Fruit fly (Drosophila melanogaster): ENCODE measurements around the gene IP3K2.

Gene IP3K2

DNA sequence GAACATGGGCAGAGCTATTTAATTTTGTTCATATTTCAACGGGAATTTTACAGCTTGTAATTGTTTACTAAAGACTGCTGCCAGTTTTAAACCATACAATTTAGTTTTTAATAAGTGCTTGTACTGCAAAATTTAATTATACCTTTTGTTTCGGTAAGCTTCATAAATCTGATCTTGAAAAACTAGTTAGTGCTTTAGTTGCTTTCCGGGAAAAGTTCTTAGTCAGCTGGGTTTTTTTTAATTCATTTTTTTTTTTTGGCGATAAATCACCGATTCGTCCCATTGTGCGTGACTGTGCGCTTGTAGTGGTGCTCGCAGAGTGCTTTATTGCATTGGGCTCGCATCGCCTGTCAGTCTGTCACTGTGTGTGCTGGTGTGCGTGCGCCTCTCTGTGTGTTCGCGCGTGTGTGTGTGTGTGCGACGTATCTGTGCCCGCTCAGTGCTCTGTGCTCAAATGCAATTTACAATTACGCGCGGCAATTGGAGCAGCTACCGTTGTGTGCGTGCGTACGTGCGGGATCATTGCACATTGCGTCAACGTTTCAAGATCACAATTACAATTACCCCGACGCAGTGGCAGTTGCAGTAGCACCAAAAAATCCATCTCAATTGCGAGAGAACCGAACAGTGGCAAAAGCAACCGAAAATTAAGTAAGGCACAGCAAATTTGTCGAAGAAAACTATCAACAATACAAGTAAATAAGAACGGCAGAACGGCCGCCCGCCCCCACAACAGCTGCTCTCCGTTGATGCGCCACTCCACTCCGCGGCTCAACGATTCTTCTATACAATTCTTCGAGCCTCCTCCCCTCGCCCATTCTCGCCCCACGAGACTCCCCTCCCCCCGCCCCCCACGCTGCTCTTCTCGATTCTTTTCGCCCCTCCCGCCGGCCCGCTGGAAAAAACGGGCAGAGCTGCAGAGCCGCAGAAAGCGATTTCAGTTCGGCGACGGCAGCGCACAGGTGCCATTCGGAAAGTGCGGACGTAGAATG is 519 bp downstream of the IP3K2 start (continued):
- TF ChIP-seq dmrt11E (tag; optimal IDR thresholded peaks at IDR 0.05) (no peak), CG7839 (tag; optimal IDR thresholded peaks at IDR 0.05) (peak; percentile 7), Nf-YB (GFP tag; optimal IDR thresholded peaks at IDR 0.05) (no peak), tna (GFP tag; IDR thresholded peaks at IDR 0.05; ENCODE audit: partially characterized antibody) (no peak), CG7928 (GFP tag; optimal IDR thresholded peaks at IDR 0.05) (no peak), CG12104 (GFP tag; optimal IDR thresholded peaks at IDR 0.05) (no peak), CG2678 (tag; optimal IDR thresholded peaks at IDR 0.05) (peak; percentile 13), CG16813 (GFP tag; IDR thresholded peaks at IDR 0.05; ENCODE audit: partially characterized antibody) (no peak), lola (GFP tag; optimal IDR thresholded peaks at IDR 0.05) (no peak), CG4707 (GFP tag; optimal IDR thresholded peaks at IDR 0.05) (peak; percentile 74), D (optimal IDR thresholded peaks at IDR 0.05) (no peak), D (GFP tag; optimal IDR thresholded peaks at IDR 0.05) (peak; percentile 2), CG17361 (GFP tag; IDR thresholded peaks at IDR 0.05) (no peak), CG9797 (GFP tag; optimal IDR thresholded peaks at IDR 0.05) (no peak), stc (GFP tag; IDR thresholded peaks at IDR 0.05) (no peak), gsb (GFP tag; IDR thresholded peaks at IDR 0.05) (no peak), HLH54F (GFP tag; optimal IDR thresholded peaks at IDR 0.05) (no peak), Rfx (GFP tag; IDR thresholded peaks at IDR 0.05) (no peak), ara (GFP tag; IDR thresholded peaks at IDR 0.05) (no peak), slou (GFP tag; optimal IDR thresholded peaks at IDR 0.05) (no peak), CG8359 (GFP tag; optimal IDR thresholded peaks at IDR 0.05; ENCODE audit: borderline replicate concordance) (no peak), jigr1 (GFP tag; IDR thresholded peaks at IDR 0.05) (no peak), CG15514 (GFP tag; optimal IDR thresholded peaks at IDR 0.05) (no peak), Hr78 (GFP tag; optimal IDR thresholded peaks at IDR 0.05) (peak in 1 of 2 experiments; percentile 21), CG2120 (GFP tag; optimal IDR thresholded peaks at IDR 0.05) (peak; percentile 12), Six4 (GFP tag; optimal IDR thresholded peaks at IDR 0.05) (no peak), Xrp1 (GFP tag; IDR thresholded peaks at IDR 0.05) (no peak), CG9215 (GFP tag; IDR thresholded peaks at IDR 0.05) (no peak), CG10565 (GFP tag; optimal IDR thresholded peaks at IDR 0.05) (no peak), CG12219 (GFP tag; optimal IDR thresholded peaks at IDR 0.05) (no peak), wdn (GFP tag; IDR thresholded peaks at IDR 0.05) (no peak), ase (GFP tag; IDR thresholded peaks at IDR 0.05) (no peak), Sox102F (GFP tag; optimal IDR thresholded peaks at IDR 0.05) (no peak), aop (GFP tag; IDR thresholded peaks at IDR 0.05) (no peak), Nf-YA (GFP tag; IDR thresholded peaks at IDR 0.05) (no peak), Pdp1 (GFP tag; optimal IDR thresholded peaks at IDR 0.05) (peak in 1 of 2 experiments; percentile 25), CG12659 (GFP tag; optimal IDR thresholded peaks at IDR 0.05) (no peak), CG11504 (tag; optimal IDR thresholded peaks at IDR 0.05) (no peak), nau (GFP tag; optimal IDR thresholded peaks at IDR 0.05) (peak; percentile 28), Fer2 (tag; optimal IDR thresholded peaks at IDR 0.05) (no peak), rib (GFP tag; IDR thresholded peaks at IDR 0.05) (no peak), CG12236 (GFP tag; optimal IDR thresholded peaks at IDR 0.05) (no peak), Hey (tag; optimal IDR thresholded peaks at IDR 0.05) (no peak), CG18599 (GFP tag; optimal IDR thresholded peaks at IDR 0.05) (no peak), CG8478 (optimal IDR thresholded peaks at IDR 0.05) (peak; percentile 12), jumu (GFP tag; optimal IDR thresholded peaks at IDR 0.05) (no peak), CG1602 (GFP tag; optimal IDR thresholded peaks at IDR 0.05) (no peak), Med (GFP tag) (peak; percentile 64), CG11696 (GFP tag; IDR thresholded peaks at IDR 0.05) (no peak)

Data from whole organism, embryonic.